Worm (Caenorhabditis elegans): Measurements from ENCODE around the gene gei-4.

DNA sequence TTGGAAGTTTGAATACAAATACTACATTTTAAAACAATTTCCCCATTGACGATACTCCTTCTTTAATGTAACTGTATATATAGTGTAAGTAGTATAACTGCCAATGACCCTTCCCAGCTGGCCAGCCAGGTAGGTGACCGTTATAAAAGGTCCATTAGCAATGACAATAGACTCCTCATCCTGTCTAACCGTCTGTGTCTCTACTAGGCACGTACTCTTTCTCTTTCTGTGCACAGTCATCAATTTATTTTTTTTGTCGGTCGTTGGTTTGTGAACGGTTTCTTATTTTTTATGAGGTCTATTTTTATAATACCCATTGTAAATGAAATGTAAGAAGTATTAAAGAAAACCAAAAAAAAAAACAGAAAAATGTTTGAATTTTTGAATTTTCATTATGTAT lies 50.0 kb downstream of the gei-4 start:
- TF ChIP-seq zfp-2 (tag; optimal IDR thresholded peaks at IDR 0.05) (no peak), unc-130 (GFP tag; optimal IDR thresholded peaks at IDR 0.05) (no peak), dmd-8 (GFP tag; IDR thresholded peaks at IDR 0.05) (no peak), hlh-30 (tag; optimal IDR thresholded peaks at IDR 0.05; ENCODE audit: insufficient read depth) (no peak), nhr-77 (tag; optimal IDR thresholded peaks at IDR 0.05) (no peak), nhr-11 (tag; optimal IDR thresholded peaks at IDR 0.05) (no peak), fkh-10 (GFP tag; optimal IDR thresholded peaks at IDR 0.05) (no peak), D1046.2 (GFP tag; IDR thresholded peaks at IDR 0.05) (no peak), jun-1 (tag; optimal IDR thresholded peaks at IDR 0.05) (no peak), dpl-1 (GFP tag; optimal IDR thresholded peaks at IDR 0.05) (no peak)

Measured in whole organism, L4 larva.